Worm (Caenorhabditis elegans) whole organism, early embryonic: ENCODE data around the gene clec-7.
"Not testable (repeated sequence)": the region's sequence is repeated elsewhere in the genome, so short reads cannot be mapped to it uniquely, and the experiment has no call there.

Experiments used
- aly-1 ChIP-seq: sonication (generic microtip); optimal IDR thresholded peaks from 2 replicates; lab custom pipeline; 2016; ENCODE audit warnings: missing genetic modification characterization, missing compliant biosample characterization
- ama-1 ChIP-seq: fragments of 150-350 bp; optimal IDR thresholded peaks from 2 replicates; lab custom pipeline; 2014
- ceh-36 ChIP-seq: sonication (generic microtip); optimal IDR thresholded peaks from 2 replicates; lab custom pipeline; 2016; ENCODE audit warnings: missing genetic modification characterization, inconsistent platforms, missing compliant biosample characterization
- ets-7 ChIP-seq: sonication (generic microtip); optimal IDR thresholded peaks from 2 replicates; lab custom pipeline; 2016; ENCODE audit warnings: missing genotype, missing genetic modification characterization, missing compliant biosample characterization
- flt-1 ChIP-seq: fragments of 200-800 bp; sonication (Bioruptor generic); IDR thresholded peaks from 2 replicates; pipeline ENCODE4 v1.3.6; 2022; ENCODE audit warnings: missing genetic modification characterization, missing compliant biosample characterization
- hmbx-1 ChIP-seq: sonication (generic microtip); optimal IDR thresholded peaks from 2 replicates; lab custom pipeline; 2016; ENCODE audit warnings: mild to moderate bottlenecking, missing genetic modification characterization, missing compliant biosample characterization
- hmg-4 ChIP-seq: fragments of 200-800 bp; sonication (Bioruptor generic); optimal IDR thresholded peaks from 2 replicates; lab custom pipeline; 2018; ENCODE audit warnings: mild to moderate bottlenecking, missing genetic modification characterization, missing compliant biosample characterization
- pes-1 ChIP-seq: fragments of 200-800 bp; sonication (Bioruptor generic); IDR thresholded peaks from 2 replicates; pipeline ENCODE4 v1.3.6; 2022; ENCODE audit warnings: missing genetic modification reagents, missing genetic modification characterization, missing compliant biosample characterization
- sea-1 ChIP-seq: fragments of 200-800 bp; sonication (Bioruptor generic); conservative IDR thresholded peaks from 2 replicates; pipeline ENCODE4 v1.3.6; 2022; ENCODE audit warnings: missing genetic modification characterization, missing compliant biosample characterization
- tbx-11 ChIP-seq: fragments of 200-800 bp; sonication (Bioruptor generic); IDR thresholded peaks from 2 replicates; pipeline ENCODE4 v1.3.6; 2022; ENCODE audit warnings: missing genetic modification characterization, missing compliant biosample characterization
- tbx-37 ChIP-seq: fragments of 200-800 bp; sonication (Bioruptor generic); conservative IDR thresholded peaks from 2 replicates; pipeline ENCODE4 v1.3.6; 2022; ENCODE audit warnings: missing genetic modification reagents, missing genetic modification characterization, missing compliant biosample characterization
- tra-4 ChIP-seq: sonication (generic microtip); optimal IDR thresholded peaks from 2 replicates; lab custom pipeline; 2017; ENCODE audit warnings: missing genetic modification characterization, missing compliant biosample characterization

DNA sequence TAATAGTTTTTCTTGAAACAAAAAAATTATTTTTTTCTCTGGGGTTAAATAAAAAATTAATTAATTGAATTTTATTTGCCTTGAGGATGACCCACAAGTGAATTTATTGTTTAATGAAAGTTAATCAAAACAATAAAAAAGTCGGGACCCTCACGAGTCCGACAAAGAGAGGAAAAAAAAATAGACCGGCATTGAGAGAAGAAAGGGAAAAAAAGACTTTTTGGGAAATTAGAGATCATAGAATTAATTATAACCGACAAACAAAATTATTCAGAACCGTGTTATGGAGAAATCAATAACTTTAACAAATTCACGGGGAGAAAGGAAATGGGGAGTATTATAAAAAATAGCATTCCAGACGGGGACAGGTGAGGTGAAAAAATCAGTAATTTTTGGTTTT lies 9.0 kb downstream of the clec-7 start, which contains the start of gene F10G2.7:
- not testable (repeated sequence) for TF ChIP-seq ets-7 (tag; lab: Kevin White, UChicago); ama-1 (lab: Kevin White, UChicago); hmg-4; aly-1 (tag; lab: Kevin White, UChicago); tra-4 (tag; lab: Kevin White, UChicago); flt-1; pes-1 (GFP tag; lab: Robert Waterston, UW); ceh-36 (tag; lab: Kevin White, UChicago); sea-1 (GFP tag; lab: Robert Waterston, UW); hmbx-1 (tag; lab: Kevin White, UChicago); tbx-37 (GFP tag; lab: Robert Waterston, UW); tbx-11 (GFP tag; lab: Robert Waterston, UW)
